Fruit fly (Drosophila melanogaster) whole organism, embryonic: ENCODE measurements around the gene a10.

Source experiments
- Bgb ChIP-seq: fragments of 200-800 bp; sonication (Bioruptor generic); IDR thresholded peaks from 2 replicates; pipeline ENCODE4 v1.3.6; 2022; ENCODE audit warnings: missing biosample characterization, missing genetic modification characterization; ENCODE audit not compliant: partially characterized antibody
- CG11560 ChIP-seq: fragments of 200-800 bp; sonication (Bioruptor generic); IDR thresholded peaks from 3 replicates; pipeline ENCODE4 v1.3.6; 2022; ENCODE audit warnings: missing biosample characterization, missing genetic modification characterization
- CG13624 ChIP-seq: fragments of 200-800 bp; sonication (Bioruptor generic); optimal IDR thresholded peaks from 2 replicates; lab custom pipeline; 2016; ENCODE audit warnings: missing biosample characterization, missing genetic modification characterization
- CG14667 ChIP-seq: fragments of 200-800 bp; sonication (Bioruptor generic); IDR thresholded peaks from 2 replicates; pipeline ENCODE4 v1.3.6; 2022; ENCODE audit warnings: missing biosample characterization, missing genetic modification characterization
- CG15479 ChIP-seq: fragments of 200-800 bp; sonication (Bioruptor generic); optimal IDR thresholded peaks from 3 replicates; lab custom pipeline; 2019; ENCODE audit warnings: missing biosample characterization, mild to moderate bottlenecking, missing genetic modification characterization, moderate library complexity
- CG1602 ChIP-seq: fragments of 200-800 bp; sonication (Bioruptor generic); optimal IDR thresholded peaks from 3 replicates; lab custom pipeline; 2016; ENCODE audit warnings: missing biosample characterization, missing genetic modification characterization
- CG1603 ChIP-seq: fragments of 200-800 bp; sonication (Bioruptor generic); optimal IDR thresholded peaks from 2 replicates; lab custom pipeline; 2019; ENCODE audit warnings: missing biosample characterization, mild to moderate bottlenecking, missing genetic modification characterization, moderate library complexity
- CG17612 ChIP-seq: fragments of 200-800 bp; sonication (Bioruptor generic); IDR thresholded peaks from 2 replicates; pipeline ENCODE4 v1.3.6; 2022; ENCODE audit warnings: missing biosample characterization, missing genetic modification characterization
- CG18764 ChIP-seq: fragments of 200-800 bp; sonication (Bioruptor generic); optimal IDR thresholded peaks from 3 replicates; lab custom pipeline; 2016; ENCODE audit warnings: missing biosample characterization, missing genetic modification characterization
- CG2116 ChIP-seq: fragments of 200-800 bp; sonication (Bioruptor generic); optimal IDR thresholded peaks from 3 replicates; lab custom pipeline; 2018; ENCODE audit warnings: missing biosample characterization, mild to moderate bottlenecking, missing genetic modification characterization
- CG2120 ChIP-seq: fragments of 200-800 bp; sonication (Bioruptor generic); optimal IDR thresholded peaks from 3 replicates; lab custom pipeline; 2016; ENCODE audit warnings: missing biosample characterization, missing genetic modification characterization
- CG30020 ChIP-seq: fragments of 200-800 bp; optimal IDR thresholded peaks from 2 replicates; lab custom pipeline; 2019; ENCODE audit warnings: missing biosample characterization, mild to moderate bottlenecking, missing genetic modification characterization, moderate library complexity
- CG31224 ChIP-seq: fragments of 200-800 bp; sonication (Bioruptor generic); IDR thresholded peaks from 2 replicates; pipeline ENCODE4 v1.3.6; 2022; ENCODE audit warnings: missing biosample characterization, missing genetic modification characterization
- CG34376 ChIP-seq: fragments of 200-800 bp; sonication (Bioruptor generic); optimal IDR thresholded peaks from 2 replicates; lab custom pipeline; 2018; ENCODE audit warnings: missing biosample characterization, mild to moderate bottlenecking, missing genetic modification characterization
- CG3726 ChIP-seq: fragments of 200-800 bp; sonication (Bioruptor generic); IDR thresholded peaks from 3 replicates; pipeline ENCODE4, ENCODE4 v1.3.6; 2022; ENCODE audit warnings: missing biosample characterization, missing genetic modification characterization
- CG6254 ChIP-seq: fragments of 200-800 bp; sonication (Bioruptor generic); optimal IDR thresholded peaks from 3 replicates; lab custom pipeline; 2017; ENCODE audit warnings: mild to moderate bottlenecking, missing biosample characterization, missing genetic modification reagents, missing genetic modification characterization
- CG8944 ChIP-seq: fragments of 200-800 bp; sonication (Bioruptor generic); optimal IDR thresholded peaks from 3 replicates; lab custom pipeline; 2016; ENCODE audit warnings: missing biosample characterization, missing genetic modification characterization
- Chrac-16 ChIP-seq: fragments of 200-800 bp; sonication (Bioruptor generic); optimal IDR thresholded peaks from 3 replicates; lab custom pipeline; 2016; ENCODE audit warnings: missing biosample characterization, missing genetic modification characterization
- ERR ChIP-seq: fragments of 200-800 bp; sonication (Bioruptor generic); optimal IDR thresholded peaks from 2 replicates; lab custom pipeline; 2016; ENCODE audit warnings: missing biosample characterization, missing genetic modification characterization
- Eip74EF ChIP-seq, 2 experiments: fragments of 200-800 bp in 1 of 2; fragments of >200 bp in 1 of 2; sonication (Bioruptor generic) in 1 of 2; optimal IDR thresholded peaks; 2 replicates each; lab custom pipeline; 2017 to 2019; ENCODE audit warnings: missing biosample characterization in 2 of 2, missing genetic modification characterization in 2 of 2, mild to moderate bottlenecking in 1 of 2, moderate library complexity in 1 of 2
- Ets65A ChIP-seq: fragments of 200-800 bp; sonication (Bioruptor generic); peaks from one replicate; lab custom pipeline; 2016; ENCODE audit warnings: missing biosample characterization, missing genetic modification characterization
- GATAe ChIP-seq: fragments of 200-800 bp; sonication (Bioruptor generic); conservative IDR thresholded peaks from 2 replicates; pipeline ENCODE4 v1.3.6; 2022; ENCODE audit warnings: missing biosample characterization, missing genetic modification characterization
- HLH3B ChIP-seq: fragments of 200-800 bp; sonication (Bioruptor generic); IDR thresholded peaks from 2 replicates; pipeline ENCODE4 v1.3.6; 2022; ENCODE audit warnings: missing biosample characterization, missing genetic modification characterization
- HmgD ChIP-seq: fragments of 200-800 bp; sonication (Bioruptor generic); optimal IDR thresholded peaks from 3 replicates; lab custom pipeline; 2016; ENCODE audit warnings: missing biosample characterization, missing genetic modification characterization
- Med ChIP-seq: fragments of 200-800 bp; sonication (Bioruptor generic); peaks from one replicate; lab custom pipeline; 2016; ENCODE audit warnings: missing biosample characterization, missing genetic modification characterization, mild to moderate bottlenecking, inconsistent platforms, moderate library complexity
- Oaz ChIP-seq: fragments of 200-800 bp; sonication (Bioruptor generic); IDR thresholded peaks from 2 replicates; pipeline ENCODE4 v1.3.6; 2022; ENCODE audit warnings: missing biosample characterization, missing genetic modification characterization
- Pdp1 ChIP-seq, 2 experiments: fragments of 200-800 bp; sonication (Bioruptor generic); optimal IDR thresholded peaks; 3 replicates each; lab custom pipeline; 2016; ENCODE audit warnings: missing biosample characterization in 2 of 2, missing genetic modification characterization in 2 of 2, mild to moderate bottlenecking in 1 of 2, moderate library complexity in 1 of 2
- Six4 ChIP-seq: fragments of 200-800 bp; sonication (Bioruptor generic); optimal IDR thresholded peaks from 2 replicates; lab custom pipeline; 2016; ENCODE audit warnings: missing biosample characterization, missing genetic modification characterization
- Tbp ChIP-seq: fragments of >200 bp; optimal IDR thresholded peaks from 2 replicates; lab custom pipeline; 2018; ENCODE audit warnings: missing biosample characterization, missing genetic modification characterization
- bab2 ChIP-seq: fragments of 200-800 bp; sonication (Bioruptor generic); optimal IDR thresholded peaks from 2 replicates; lab custom pipeline; 2016; ENCODE audit warnings: missing biosample characterization, missing genetic modification characterization
- da ChIP-seq: fragments of 200-800 bp; sonication (Bioruptor generic); optimal IDR thresholded peaks from 2 replicates; lab custom pipeline; 2016; ENCODE audit warnings: missing biosample characterization, missing genetic modification characterization
- dmrt11E ChIP-seq: fragments of 200-800 bp; sonication (Bioruptor generic); optimal IDR thresholded peaks from 3 replicates; lab custom pipeline; 2018; ENCODE audit warnings: missing biosample characterization, mild to moderate bottlenecking, missing genetic modification characterization, moderate library complexity
- exex ChIP-seq: fragments of 200-800 bp; sonication (Bioruptor generic); optimal IDR thresholded peaks from 4 replicates; lab custom pipeline; 2018; ENCODE audit warnings: missing biosample characterization, mild to moderate bottlenecking, missing genetic modification characterization, moderate library complexity
- fu2 ChIP-seq: fragments of 200-800 bp; sonication (Bioruptor generic); optimal IDR thresholded peaks from 2 replicates; lab custom pipeline; 2016; ENCODE audit warnings: missing biosample characterization, missing genetic modification characterization
- grn ChIP-seq: fragments of 200-800 bp; sonication (Bioruptor generic); optimal IDR thresholded peaks from 3 replicates; lab custom pipeline; 2017; ENCODE audit warnings: missing biosample characterization, missing genetic modification characterization
- gt ChIP-seq: fragments of 200-800 bp; sonication (Bioruptor generic); IDR thresholded peaks from 2 replicates; pipeline ENCODE4 v1.3.6; 2022; ENCODE audit warnings: missing biosample characterization, missing genetic modification characterization
- h ChIP-seq: fragments of >200 bp; optimal IDR thresholded peaks from 2 replicates; lab custom pipeline; 2017
- inv ChIP-seq: fragments of 200-800 bp; sonication (Bioruptor generic); IDR thresholded peaks from 2 replicates; pipeline ENCODE4 v1.3.6; 2022; ENCODE audit warnings: missing biosample characterization, missing genetic modification characterization; ENCODE audit not compliant: partially characterized antibody
- nom ChIP-seq: fragments of 200-800 bp; sonication (Bioruptor generic); optimal IDR thresholded peaks from 2 replicates; lab custom pipeline; 2017; ENCODE audit warnings: missing biosample characterization, missing genetic modification characterization, mild to moderate bottlenecking, moderate library complexity, missing genetic modification reagents
- row ChIP-seq: fragments of 200-800 bp; sonication (Bioruptor generic); IDR thresholded peaks from 3 replicates; pipeline ENCODE4 v1.3.6; 2022; ENCODE audit warnings: missing biosample characterization, missing genetic modification characterization
- schlank ChIP-seq: fragments of 200-800 bp; sonication (Bioruptor generic); optimal IDR thresholded peaks from 2 replicates; lab custom pipeline; 2018; ENCODE audit warnings: missing biosample characterization, mild to moderate bottlenecking, missing genetic modification characterization
- scrt ChIP-seq: fragments of 200-800 bp; sonication (Bioruptor generic); optimal IDR thresholded peaks from 2 replicates; lab custom pipeline; 2018; ENCODE audit warnings: missing biosample characterization, mild to moderate bottlenecking, missing genetic modification characterization, moderate library complexity
- sd ChIP-seq: fragments of 200-800 bp; sonication (Bioruptor generic); optimal IDR thresholded peaks from 3 replicates; lab custom pipeline; 2018; ENCODE audit warnings: missing biosample characterization, mild to moderate bottlenecking, missing genetic modification characterization, moderate library complexity
- sens-2 ChIP-seq: fragments of 200-800 bp; sonication (Bioruptor generic); IDR thresholded peaks from 2 replicates; pipeline ENCODE4 v1.3.6; 2022; ENCODE audit warnings: missing biosample characterization, missing genetic modification characterization
- sug ChIP-seq: fragments of 200-800 bp; optimal IDR thresholded peaks from 2 replicates; lab custom pipeline; 2019; ENCODE audit warnings: missing biosample characterization, mild to moderate bottlenecking, missing genetic modification characterization, moderate library complexity
- zfh1 ChIP-seq: fragments of 200-800 bp; sonication (Bioruptor generic); IDR thresholded peaks from 3 replicates; pipeline ENCODE4 v1.3.6; 2022; ENCODE audit warnings: missing biosample characterization, missing genetic modification characterization

The a10 gene

dm6 chr3L:16984813-16985387 lies 38.6 kb downstream of the a10 start (continued):
- TF ChIP-seq sens-2 (GFP tag; lab: Robert Waterston, UW), result 0 out of 2 replicates have a peak, but pooled peaks have one; percentile 30
- no peak for TF ChIP-seq Ets65A (GFP tag; lab: Kevin White, UChicago)
- TF ChIP-seq CG6254 (GFP tag; lab: Kevin White, UChicago), result no peak
- no peak for TF ChIP-seq schlank (tag; lab: Kevin White, UChicago)
- TF ChIP-seq CG31224 (GFP tag; lab: Robert Waterston, UW), result peak; percentile 50; the same call in 1 of the 2 replicates
- no peak for TF ChIP-seq ERR (GFP tag; lab: Kevin White, UChicago)
- no peak for TF ChIP-seq CG1603
- no peak for TF ChIP-seq Bgb
- TF ChIP-seq sug, result peak; percentile 65
- TF ChIP-seq zfh1, result no peak
- TF ChIP-seq CG13624 (GFP tag; lab: Kevin White, UChicago), result no peak
- TF ChIP-seq scrt (GFP tag; lab: Kevin White, UChicago), result no peak
- TF ChIP-seq inv (GFP tag; lab: Robert Waterston, UW), result no peak
- TF ChIP-seq CG2116 (GFP tag; lab: Kevin White, UChicago), result no peak
- no peak for TF ChIP-seq HLH3B (GFP tag; lab: Robert Waterston, UW)
- no peak for TF ChIP-seq Six4 (GFP tag; lab: Kevin White, UChicago)
- TF ChIP-seq bab2 (GFP tag; lab: Kevin White, UChicago), result no peak
- no peak for TF ChIP-seq CG17612 (GFP tag; lab: Robert Waterston, UW)
- 0 out of 3 replicates have a peak, but pooled peaks have one; percentile 12 for TF ChIP-seq CG3726
- TF ChIP-seq CG30020 (tag; lab: Kevin White, UChicago), result no peak
- no peak for TF ChIP-seq CG14667 (GFP tag; lab: Robert Waterston, UW)
- no peak for TF ChIP-seq row (GFP tag; lab: Robert Waterston, UW)
- no peak for TF ChIP-seq CG8944 (GFP tag; lab: Kevin White, UChicago)
- no peak for TF ChIP-seq CG1602 (GFP tag; lab: Kevin White, UChicago)
- no peak for TF ChIP-seq CG2120
- TF ChIP-seq grn (GFP tag; lab: Kevin White, UChicago), result peak; percentile 95
- no peak for TF ChIP-seq Eip74EF (GFP tag; optimal IDR thresholded peaks at IDR 0.05; lab: Kevin White, UChicago)

- peak; percentile 55 for TF ChIP-seq sd (tag; lab: Kevin White, UChicago)
- no peak for TF ChIP-seq sug
- TF ChIP-seq CG11560 (tag; lab: Robert Waterston, UW), result no peak
- peak; percentile 19 for TF ChIP-seq exex
- no peak for TF ChIP-seq h (lab: Kevin White, UChicago)
- no peak for TF ChIP-seq Oaz (GFP tag; lab: Robert Waterston, UW)
- no peak for TF ChIP-seq Tbp (GFP tag; lab: Kevin White, UChicago)
- no peak for TF ChIP-seq CG34376 (GFP tag; lab: Kevin White, UChicago)
- TF ChIP-seq dmrt11E (tag; lab: Kevin White, UChicago), result no peak
- TF ChIP-seq GATAe, result peak; percentile 44; the same call in 1 of the 2 replicates
- no peak for TF ChIP-seq da
- TF ChIP-seq gt, result no peak
- TF ChIP-seq nom (GFP tag; lab: Kevin White, UChicago), result peak; percentile 21
- peak; percentile 57 for TF ChIP-seq CG15479 (GFP tag; lab: Kevin White, UChicago)
- TF ChIP-seq Pdp1 (GFP tag; optimal IDR thresholded peaks at IDR 0.05; lab: Kevin White, UChicago), result peak in 1 of 2 experiments; percentile 72
- TF ChIP-seq fu2 (GFP tag; lab: Kevin White, UChicago), result no peak
- TF ChIP-seq Med, result peak; percentile 28
- TF ChIP-seq HmgD (GFP tag; lab: Kevin White, UChicago), result no peak
- no peak for TF ChIP-seq CG18764
- no peak for TF ChIP-seq Chrac-16 (GFP tag; lab: Kevin White, UChicago)
Observed at dm6 chr3L:16984042-16984441, 39.5 kb downstream of the a10 start.
